Worm (Caenorhabditis elegans) whole organism, young adult: ENCODE measurements around the gene wrt-6.
A peak's percentile ranks its signal among the peaks of the same experiment; 100 is the strongest.

Experiments
- B0019.2 ChIP-seq: fragments of 200-800 bp; sonication (Bioruptor generic); conservative IDR thresholded peaks from 2 replicates; pipeline ENCODE4 v1.3.6; 2022; ENCODE audit warnings: missing genetic modification reagents, missing genetic modification characterization, missing compliant biosample characterization
- B0035.1 ChIP-seq: sonication (generic microtip); optimal IDR thresholded peaks from 2 replicates; lab custom pipeline; 2016; ENCODE audit warnings: missing genetic modification characterization, mild to moderate bottlenecking, missing compliant biosample characterization, missing genotype, missing genetic modification reagents
- B0261.1 ChIP-seq: sonication (generic microtip); optimal IDR thresholded peaks from 2 replicates; lab custom pipeline; 2016; ENCODE audit warnings: mild to moderate bottlenecking, missing genetic modification characterization, moderate library complexity, missing compliant biosample characterization
- C17E4.6 ChIP-seq: fragments of 200-800 bp; sonication (Bioruptor generic); IDR thresholded peaks from 2 replicates; pipeline ENCODE4 v1.3.6; 2022; ENCODE audit warnings: missing genetic modification reagents, missing genetic modification characterization, missing compliant biosample characterization
- F23B12.7 ChIP-seq: sonication (generic microtip); optimal IDR thresholded peaks from 2 replicates; lab custom pipeline; 2017; ENCODE audit warnings: missing genetic modification characterization, mild to moderate bottlenecking, missing compliant biosample characterization, antibody characterized with exemption, moderate library complexity; ENCODE audit not compliant: insufficient read depth
- F37B4.10 ChIP-seq: fragments of 200-800 bp; sonication (Bioruptor generic); IDR thresholded peaks from 2 replicates; pipeline ENCODE4 v1.3.6; 2022; ENCODE audit warnings: missing genetic modification characterization, missing compliant biosample characterization
- F39B2.1 ChIP-seq: fragments of 200-800 bp; sonication (Bioruptor generic); IDR thresholded peaks from 2 replicates; pipeline ENCODE4 v1.3.6; 2022; ENCODE audit warnings: missing genetic modification reagents, missing genetic modification characterization, missing compliant biosample characterization
- F55B11.4 ChIP-seq: sonication (generic microtip); optimal IDR thresholded peaks from 2 replicates; lab custom pipeline; 2016; ENCODE audit warnings: missing compliant biosample characterization, missing genetic modification characterization, borderline replicate concordance; ENCODE audit not compliant: insufficient read depth
- T26A5.8 ChIP-seq: sonication (generic microtip); optimal IDR thresholded peaks from 2 replicates; lab custom pipeline; 2016; ENCODE audit warnings: missing genetic modification characterization, missing compliant biosample characterization
- Y67H2A.10 ChIP-seq: fragments of 200-800 bp; sonication (Bioruptor generic); conservative IDR thresholded peaks from 2 replicates; pipeline ENCODE4 v1.3.6; 2022; ENCODE audit warnings: missing genetic modification reagents, missing genetic modification characterization, missing compliant biosample characterization
- Y95B8A.8 ChIP-seq: fragments of 200-800 bp; sonication (Bioruptor generic); IDR thresholded peaks from 2 replicates; pipeline ENCODE4 v1.3.6; 2022; ENCODE audit warnings: missing genetic modification reagents, missing genetic modification characterization, missing compliant biosample characterization
- akir-1 ChIP-seq: fragments of 200-800 bp; sonication (Bioruptor generic); optimal IDR thresholded peaks from 2 replicates; lab custom pipeline; 2018; ENCODE audit warnings: mild to moderate bottlenecking, missing genetic modification characterization, moderate library complexity, missing compliant biosample characterization
- aptf-2 ChIP-seq: fragments of 200-800 bp; sonication (Bioruptor generic); conservative IDR thresholded peaks from 2 replicates; pipeline ENCODE4 v1.3.6; 2022; ENCODE audit warnings: missing genetic modification reagents, missing genetic modification characterization, missing compliant biosample characterization
- attf-5 ChIP-seq: fragments of 200-800 bp; sonication (Bioruptor generic); optimal IDR thresholded peaks from 2 replicates; lab custom pipeline; 2018; ENCODE audit warnings: mild to moderate bottlenecking, missing genetic modification characterization, missing compliant biosample characterization
- ccch-3 ChIP-seq: fragments of 200-800 bp; sonication (Bioruptor generic); optimal IDR thresholded peaks from 2 replicates; lab custom pipeline; 2018; ENCODE audit warnings: mild to moderate bottlenecking, missing genetic modification characterization, missing compliant biosample characterization
- cebp-1 ChIP-seq, 2 experiments: fragments of 200-800 bp in 1 of 2; sonication (Bioruptor generic) in 1 of 2; sonication (generic microtip) in 1 of 2; IDR thresholded peaks in 1 of 2; optimal IDR thresholded peaks in 1 of 2; 2 replicates each; pipeline versions ENCODE4 v1.3.6 to Lab custom; 2017 to 2022; ENCODE audit warnings: missing compliant biosample characterization in 2 of 2, missing genetic modification characterization in 2 of 2, mild to moderate bottlenecking in 1 of 2, missing genetic modification reagents in 1 of 2, moderate library complexity in 1 of 2
- ceh-100 ChIP-seq: fragments of 200-800 bp; sonication (Bioruptor generic); IDR thresholded peaks from 2 replicates; pipeline ENCODE4 v1.3.6; 2022; ENCODE audit warnings: missing genetic modification reagents, missing genetic modification characterization, missing compliant biosample characterization
- ceh-79 ChIP-seq: sonication (generic microtip); optimal IDR thresholded peaks from 2 replicates; lab custom pipeline; 2017; ENCODE audit warnings: mild to moderate bottlenecking, missing genetic modification characterization, missing compliant biosample characterization
- ceh-91 ChIP-seq: fragments of 200-800 bp; sonication (Bioruptor generic); IDR thresholded peaks from 2 replicates; pipeline ENCODE4 v1.3.6; 2022; ENCODE audit warnings: missing genetic modification reagents, missing genetic modification characterization, missing compliant biosample characterization
- dox-1 ChIP-seq: fragments of 200-800 bp; sonication (Bioruptor generic); IDR thresholded peaks from 2 replicates; pipeline ENCODE4 v1.3.6; 2022; ENCODE audit warnings: missing genetic modification reagents, missing genetic modification characterization, missing compliant biosample characterization
- dpl-1 ChIP-seq: fragments of 150-350 bp; optimal IDR thresholded peaks from 2 replicates; lab custom pipeline; 2014; ENCODE audit warnings: missing biosample characterization, missing genetic modification reagents, missing genetic modification characterization
- efl-1 ChIP-seq: fragments of 150-350 bp; optimal IDR thresholded peaks from 2 replicates; lab custom pipeline; 2014; ENCODE audit warnings: missing biosample characterization, missing genetic modification reagents, missing genetic modification characterization
- egl-44 ChIP-seq: fragments of 200-800 bp; sonication (Bioruptor generic); IDR thresholded peaks from 2 replicates; pipeline ENCODE4 v1.3.6; 2022; ENCODE audit warnings: missing genetic modification reagents, missing genetic modification characterization, missing compliant biosample characterization
- him-1 ChIP-seq: sonication (generic microtip); optimal IDR thresholded peaks from 2 replicates; lab custom pipeline; 2016; ENCODE audit warnings: missing genotype, missing genetic modification reagents, missing genetic modification characterization, missing compliant biosample characterization
- hlh-12 ChIP-seq: sonication (generic microtip); optimal IDR thresholded peaks from 2 replicates; lab custom pipeline; 2016; ENCODE audit warnings: missing genetic modification characterization, missing compliant biosample characterization
- let-607 ChIP-seq, 2 experiments: fragments of 200-800 bp in 1 of 2; sonication (Bioruptor generic) in 1 of 2; sonication (generic microtip) in 1 of 2; optimal IDR thresholded peaks; 2 replicates each; lab custom pipeline; 2016 to 2018; ENCODE audit warnings: mild to moderate bottlenecking in 2 of 2, missing compliant biosample characterization in 2 of 2, missing genetic modification characterization in 2 of 2, moderate library complexity in 2 of 2, missing genotype in 1 of 2
- mes-4 ChIP-seq: sonication (generic microtip); optimal IDR thresholded peaks from 2 replicates; lab custom pipeline; 2016; ENCODE audit warnings: missing genotype, missing genetic modification characterization, missing compliant biosample characterization
- mxl-1 ChIP-seq: sonication (generic microtip); optimal IDR thresholded peaks from 2 replicates; lab custom pipeline; 2016; ENCODE audit warnings: missing genetic modification characterization, missing compliant biosample characterization
- nfya-2 ChIP-seq: fragments of 200-800 bp; sonication (Bioruptor generic); IDR thresholded peaks from 2 replicates; pipeline ENCODE4 v1.3.6; 2022; ENCODE audit warnings: missing genetic modification reagents, missing genetic modification characterization, missing compliant biosample characterization
- nhr-179 ChIP-seq: sonication (generic microtip); optimal IDR thresholded peaks from 2 replicates; lab custom pipeline; 2016; ENCODE audit warnings: mild to moderate bottlenecking, missing genetic modification characterization, missing compliant biosample characterization
- nhr-80 ChIP-seq: sonication (generic microtip); optimal IDR thresholded peaks from 2 replicates; lab custom pipeline; 2016; ENCODE audit warnings: missing genetic modification characterization, missing compliant biosample characterization
- pha-4 ChIP-seq: fragments of 150-350 bp; sonication (generic microtip); optimal IDR thresholded peaks from 2 replicates; lab custom pipeline; 2014; ENCODE audit warnings: missing biosample characterization, missing genetic modification reagents, missing genetic modification characterization
- rpc-1 ChIP-seq, 2 experiments: fragments of 150-350 bp in 1 of 2; sonication (generic microtip) in 1 of 2; optimal IDR thresholded peaks; 2 replicates each; lab custom pipeline; 2014 to 2018; ENCODE audit warnings: missing biosample characterization in 1 of 2, missing genetic modification characterization in 1 of 2, missing genetic modification reagents in 1 of 2, missing genotype in 1 of 2
- tlf-1 ChIP-seq: fragments of 200-800 bp; sonication (Bioruptor generic); optimal IDR thresholded peaks from 2 replicates; lab custom pipeline; 2018; ENCODE audit warnings: mild to moderate bottlenecking, missing genetic modification characterization, missing compliant biosample characterization
- xnd-1 ChIP-seq: sonication (generic microtip); optimal IDR thresholded peaks from 2 replicates; lab custom pipeline; 2016; ENCODE audit warnings: missing genotype, missing genetic modification reagents, missing genetic modification characterization, missing compliant biosample characterization
- ztf-25 ChIP-seq: fragments of 200-800 bp; sonication (Bioruptor generic); IDR thresholded peaks from 2 replicates; pipeline ENCODE4 v1.3.6; 2022; ENCODE audit warnings: missing genetic modification reagents, missing genetic modification characterization, missing compliant biosample characterization
- ztf-28 ChIP-seq: fragments of 200-800 bp; sonication (Bioruptor generic); IDR thresholded peaks from 2 replicates; pipeline ENCODE4 v1.3.6; 2022; ENCODE audit warnings: missing genetic modification reagents, missing genetic modification characterization, missing compliant biosample characterization

The wrt-6 gene

ce11 chrX:3473793-3474192, 6.3 kb upstream of the wrt-6 start:
- TF ChIP-seq C17E4.6 (GFP tag; lab: Robert Waterston, UW) (no peak), cebp-1 (GFP tag; IDR thresholded peaks at IDR 0.05; lab: Robert Waterston, UW) (peak; percentile 80; the same call in 1 of the 2 replicates), cebp-1 (tag; optimal IDR thresholded peaks at IDR 0.05; lab: Kevin White, UChicago) (no peak), aptf-2 (GFP tag; lab: Robert Waterston, UW) (no peak), nfya-2 (GFP tag; lab: Robert Waterston, UW) (no peak), F37B4.10 (no peak), let-607 (tag; optimal IDR thresholded peaks at IDR 0.05; lab: Kevin White, UChicago) (no peak), nhr-80 (tag; lab: Kevin White, UChicago) (peak; percentile 53), mes-4 (no peak)

- no peak for TF ChIP-seq hlh-12
- no peak for TF ChIP-seq pha-4 (tag; lab: Kevin White, UChicago)
- TF ChIP-seq him-1 = no peak
- no peak for TF ChIP-seq ceh-100 (GFP tag; lab: Robert Waterston, UW)
- TF ChIP-seq F55B11.4 (tag; lab: Kevin White, UChicago) = no peak
- TF ChIP-seq nhr-179 = no peak
- no peak for TF ChIP-seq F39B2.1
- TF ChIP-seq dox-1 = no peak
- no peak for TF ChIP-seq ztf-25
- no peak for TF ChIP-seq B0261.1 (tag; lab: Kevin White, UChicago)
- no peak for TF ChIP-seq B0035.1
- TF ChIP-seq ceh-79 (tag; lab: Kevin White, UChicago) = no peak
- no peak for TF ChIP-seq ccch-3
- TF ChIP-seq mxl-1 (tag; lab: Kevin White, UChicago) = no peak
- TF ChIP-seq egl-44 (GFP tag; lab: Robert Waterston, UW) = no peak
- no peak for TF ChIP-seq dpl-1 (GFP tag; lab: Kevin White, UChicago)
- no peak for TF ChIP-seq Y95B8A.8 (GFP tag; lab: Robert Waterston, UW)
- TF ChIP-seq, all 124 proteins: peak for 0
Observed at ce11 chrX:3488074-3488688, 8.1 kb downstream of the wrt-6 start.

ce11 chrX:3488993-3489392, 8.9 kb downstream of the wrt-6 start, which contains the start of gene C12D12.3:
TSS of gene C12D12.3 (plus strand) at chrX:3489293.
- TF ChIP-seq efl-1 (GFP tag; lab: Kevin White, UChicago) (no peak), rpc-1 (optimal IDR thresholded peaks at IDR 0.05; lab: Kevin White, UChicago) (no peak), rpc-1 (tag; optimal IDR thresholded peaks at IDR 0.05; lab: Kevin White, UChicago) (no peak), B0019.2 (GFP tag; lab: Robert Waterston, UW) (no peak), C17E4.6 (GFP tag; lab: Robert Waterston, UW) (no peak), hlh-12 (no peak)

- TF ChIP-seq T26A5.8 = no peak
- TF ChIP-seq akir-1 (GFP tag; lab: Kevin White, UChicago) = no peak
- TF ChIP-seq F39B2.1 = no peak
- no peak for TF ChIP-seq ceh-91 (GFP tag; lab: Robert Waterston, UW)
- no peak for TF ChIP-seq tlf-1 (GFP tag; lab: Kevin White, UChicago)
- TF ChIP-seq F23B12.7 (tag; lab: Kevin White, UChicago) = no peak
- no peak for TF ChIP-seq ceh-79 (tag; lab: Kevin White, UChicago)
- TF ChIP-seq ztf-28 (GFP tag; lab: Robert Waterston, UW) = no peak
- TF ChIP-seq xnd-1 (tag; lab: Kevin White, UChicago) = no peak
- no peak for TF ChIP-seq attf-5 (GFP tag; lab: Kevin White, UChicago)
- TF ChIP-seq Y67H2A.10 (GFP tag; lab: Robert Waterston, UW) = no peak
- TF ChIP-seq, all 124 proteins: peak for 0
Observed at ce11 chrX:3492431-3492830, 12.4 kb downstream of the wrt-6 start.
